Worm (Caenorhabditis elegans) whole organism, L4 larva: ENCODE results near the gene F22E5.7.
A peak's percentile ranks its signal among the peaks of the same experiment; 100 is the strongest.
"Not testable (repeated sequence)": the region's sequence is repeated elsewhere in the genome, so short reads cannot be mapped to it uniquely, and the experiment has no call there.

Source experiments
- D1046.2 ChIP-seq: fragments of 200-800 bp; sonication (Bioruptor generic); IDR thresholded peaks from 2 replicates; pipeline ENCODE4 v1.3.6; 2022; ENCODE audit warnings: missing genetic modification characterization, missing compliant biosample characterization
- F10B5.3 ChIP-seq: sonication (generic microtip); optimal IDR thresholded peaks from 2 replicates; lab custom pipeline; 2016; ENCODE audit warnings: mild to moderate bottlenecking, missing genetic modification characterization, missing compliant biosample characterization
- F37D6.2 ChIP-seq: sonication (generic microtip); optimal IDR thresholded peaks from 2 replicates; lab custom pipeline; 2016; ENCODE audit warnings: mild to moderate bottlenecking, missing genetic modification characterization, missing compliant biosample characterization
- F49E8.2 ChIP-seq: sonication (generic microtip); optimal IDR thresholded peaks from 2 replicates; lab custom pipeline; 2016; ENCODE audit warnings: missing compliant biosample characterization, mild to moderate bottlenecking, missing genetic modification characterization, borderline replicate concordance
- R02D3.7 ChIP-seq: fragments of 150-350 bp; sonication (generic microtip); optimal IDR thresholded peaks from 3 replicates; lab custom pipeline; 2014; ENCODE audit warnings: missing biosample characterization, missing genetic modification characterization
- Y105C5A.15 ChIP-seq: fragments of 200-800 bp; sonication (Bioruptor generic); IDR thresholded peaks from 2 replicates; pipeline ENCODE4 v1.3.6; 2022; ENCODE audit warnings: missing genetic modification characterization, missing compliant biosample characterization
- Y5F2A.4 ChIP-seq: fragments of 200-800 bp; sonication (Bioruptor generic); optimal IDR thresholded peaks from 2 replicates; lab custom pipeline; 2018; ENCODE audit warnings: mild to moderate bottlenecking, missing genetic modification characterization, missing compliant biosample characterization
- arid-1 ChIP-seq: fragments of 200-800 bp; sonication (Bioruptor generic); conservative IDR thresholded peaks from 2 replicates; pipeline ENCODE4 v1.3.6; 2022; ENCODE audit warnings: missing genetic modification reagents, missing genetic modification characterization, missing compliant biosample characterization
- attf-4 ChIP-seq: sonication (generic microtip); optimal IDR thresholded peaks from 3 replicates; lab custom pipeline; 2017; ENCODE audit warnings: missing biosample characterization, missing genetic modification characterization
- ceh-20 ChIP-seq: fragments of 200-800 bp; sonication (Bioruptor generic); IDR thresholded peaks from 2 replicates; pipeline ENCODE4 v1.3.6; 2022; ENCODE audit warnings: missing genetic modification reagents, missing genetic modification characterization, missing compliant biosample characterization
- ceh-28 ChIP-seq: fragments of 150-350 bp; optimal IDR thresholded peaks from 2 replicates; lab custom pipeline; 2014; ENCODE audit warnings: missing biosample characterization, missing genetic modification reagents, missing genetic modification characterization
- ceh-44 ChIP-seq: fragments of 200-800 bp; sonication (Bioruptor generic); IDR thresholded peaks from 2 replicates; pipeline ENCODE4 v1.3.6; 2022; ENCODE audit warnings: missing genetic modification reagents, missing genetic modification characterization, missing compliant biosample characterization
- ceh-82 ChIP-seq: sonication (generic microtip); optimal IDR thresholded peaks from 2 replicates; lab custom pipeline; 2017; ENCODE audit warnings: missing biosample characterization, missing genetic modification characterization
- cey-2 ChIP-seq: sonication (generic microtip); optimal IDR thresholded peaks from 3 replicates; lab custom pipeline; 2017; ENCODE audit warnings: missing genetic modification characterization, mild to moderate bottlenecking, missing compliant biosample characterization, antibody characterized with exemption, borderline replicate concordance; ENCODE audit not compliant: insufficient read depth
- daf-16 ChIP-seq, 3 experiments: sonication (generic microtip); optimal IDR thresholded peaks; 2 replicates each; lab custom pipeline; 2016 to 2017; ENCODE audit warnings: missing genetic modification characterization in 3 of 3, missing genetic modification reagents in 3 of 3, mild to moderate bottlenecking in 2 of 3, missing compliant biosample characterization in 2 of 3, missing biosample characterization in 1 of 3, moderate library complexity in 1 of 3
- dpl-1 ChIP-seq: fragments of 150-350 bp; optimal IDR thresholded peaks from 2 replicates; lab custom pipeline; 2014; ENCODE audit warnings: missing biosample characterization, missing genetic modification reagents, missing genetic modification characterization
- duxl-1 ChIP-seq: sonication (generic microtip); optimal IDR thresholded peaks from 2 replicates; lab custom pipeline; 2016; ENCODE audit warnings: mild to moderate bottlenecking, missing genetic modification characterization, moderate library complexity, missing compliant biosample characterization; ENCODE audit not compliant: poor library complexity
- egl-43 ChIP-seq: fragments of 200-800 bp; sonication (Bioruptor generic); IDR thresholded peaks from 2 replicates; pipeline ENCODE4 v1.3.6; 2022; ENCODE audit warnings: missing genetic modification reagents, missing genetic modification characterization, missing compliant biosample characterization
- fos-1 ChIP-seq: fragments of 150-350 bp; optimal IDR thresholded peaks from 2 replicates; lab custom pipeline; 2014; ENCODE audit warnings: missing biosample characterization, missing genetic modification characterization
- gei-8 ChIP-seq: fragments of 200-800 bp; sonication (Bioruptor generic); optimal IDR thresholded peaks from 2 replicates; lab custom pipeline; 2018; ENCODE audit warnings: mild to moderate bottlenecking, missing genetic modification characterization, missing compliant biosample characterization
- hlh-11 ChIP-seq: fragments of 200-800 bp; sonication (Bioruptor generic); optimal IDR thresholded peaks from 2 replicates; lab custom pipeline; 2018; ENCODE audit warnings: mild to moderate bottlenecking, missing genetic modification characterization, missing compliant biosample characterization
- hmg-1.1 ChIP-seq: fragments of 200-800 bp; sonication (Bioruptor generic); IDR thresholded peaks from 2 replicates; pipeline ENCODE4 v1.3.6; 2022; ENCODE audit warnings: missing genetic modification reagents, missing genetic modification characterization, missing compliant biosample characterization
- jun-1 ChIP-seq: fragments of 150-350 bp; optimal IDR thresholded peaks from 2 replicates; lab custom pipeline; 2014; ENCODE audit warnings: missing biosample characterization, missing genetic modification reagents, missing genetic modification characterization
- lin-1 ChIP-seq: fragments of 200-800 bp; sonication (Bioruptor generic); IDR thresholded peaks from 2 replicates; pipeline ENCODE4 v1.3.6; 2022; ENCODE audit warnings: missing genetic modification reagents, missing genetic modification characterization, missing compliant biosample characterization
- lin-29 ChIP-seq: fragments of 200-800 bp; sonication (Bioruptor generic); IDR thresholded peaks from 2 replicates; pipeline ENCODE4 v1.3.6; 2022; ENCODE audit warnings: missing genetic modification reagents, missing genetic modification characterization, missing compliant biosample characterization
- lin-38 ChIP-seq: fragments of 200-800 bp; sonication (Bioruptor generic); IDR thresholded peaks from 2 replicates; pipeline ENCODE4 v1.3.6; 2022; ENCODE audit warnings: missing genetic modification reagents, missing genetic modification characterization, missing compliant biosample characterization
- lin-39 ChIP-seq: fragments of 150-350 bp; optimal IDR thresholded peaks from 2 replicates; lab custom pipeline; 2014; ENCODE audit warnings: missing biosample characterization, missing genetic modification reagents, missing genetic modification characterization
- madf-9 ChIP-seq: fragments of 200-800 bp; sonication (Bioruptor generic); conservative IDR thresholded peaks from 2 replicates; pipeline ENCODE4 v1.3.6; 2022; ENCODE audit warnings: missing genetic modification reagents, missing genetic modification characterization, missing compliant biosample characterization
- mdl-1 ChIP-seq, 2 experiments: fragments of 150-350 bp in 1 of 2; sonication (generic microtip) in 1 of 2; optimal IDR thresholded peaks; 2 replicates each; lab custom pipeline; 2014 to 2017; ENCODE audit warnings: missing biosample characterization in 2 of 2, missing genetic modification characterization in 2 of 2
- mdt-29 ChIP-seq: fragments of 200-800 bp; sonication (Bioruptor generic); IDR thresholded peaks from 2 replicates; pipeline ENCODE4 v1.3.6; 2022; ENCODE audit warnings: missing genetic modification reagents, missing genetic modification characterization, missing compliant biosample characterization
- mep-1 ChIP-seq: fragments of 150-350 bp; sonication (generic microtip); optimal IDR thresholded peaks from 3 replicates; lab custom pipeline; 2014; ENCODE audit warnings: missing biosample characterization, missing genetic modification characterization
- nhr-10 ChIP-seq: fragments of 150-350 bp; optimal IDR thresholded peaks from 2 replicates; lab custom pipeline; 2014; ENCODE audit warnings: missing biosample characterization, missing genetic modification characterization
- nhr-11 ChIP-seq: fragments of 150-350 bp; optimal IDR thresholded peaks from 2 replicates; lab custom pipeline; 2014; ENCODE audit warnings: missing biosample characterization, missing genetic modification characterization
- nhr-28 ChIP-seq: fragments of 150-350 bp; optimal IDR thresholded peaks from 2 replicates; lab custom pipeline; 2014; ENCODE audit warnings: missing biosample characterization, missing genetic modification characterization
- nhr-41 ChIP-seq: fragments of 200-800 bp; sonication (Bioruptor generic); IDR thresholded peaks from 2 replicates; pipeline ENCODE4 v1.3.6; 2022; ENCODE audit warnings: missing genetic modification reagents, missing genetic modification characterization, missing compliant biosample characterization
- nhr-76 ChIP-seq: fragments of 150-350 bp; optimal IDR thresholded peaks from 2 replicates; lab custom pipeline; 2014; ENCODE audit warnings: missing biosample characterization, missing genetic modification characterization
- set-16 ChIP-seq: fragments of 200-800 bp; sonication (Bioruptor generic); IDR thresholded peaks from 2 replicates; pipeline ENCODE4 v1.3.6; 2022; ENCODE audit warnings: missing genetic modification reagents, missing genetic modification characterization, missing compliant biosample characterization
- snpc-4 ChIP-seq: fragments of 150-350 bp; optimal IDR thresholded peaks from 2 replicates; lab custom pipeline; 2014; ENCODE audit warnings: missing biosample characterization, missing genetic modification characterization
- spr-1 ChIP-seq: sonication (generic microtip); optimal IDR thresholded peaks from 2 replicates; lab custom pipeline; 2016; ENCODE audit warnings: mild to moderate bottlenecking, missing genetic modification characterization, missing compliant biosample characterization
- tag-97 ChIP-seq: fragments of 200-800 bp; sonication (Bioruptor generic); IDR thresholded peaks from 2 replicates; pipeline ENCODE4 v1.3.6; 2022; ENCODE audit warnings: missing genetic modification characterization, missing compliant biosample characterization
- unc-39 ChIP-seq: sonication (generic microtip); optimal IDR thresholded peaks from 2 replicates; lab custom pipeline; 2017; ENCODE audit warnings: missing biosample characterization, missing genetic modification characterization
- unc-62 ChIP-seq, 3 experiments: fragments of 150-350 bp in 1 of 3; sonication (generic microtip); optimal IDR thresholded peaks in 2 of 3; peaks in 1 of 3; 1 replicate in 1 of 3; 2 replicates in 2 of 3; lab custom pipeline; 2014 to 2017; ENCODE audit warnings: missing biosample characterization in 3 of 3, missing genetic modification characterization in 3 of 3, missing genetic modification reagents in 3 of 3, missing genotype in 1 of 3
- zag-1 ChIP-seq: fragments of 150-350 bp; optimal IDR thresholded peaks from 2 replicates; lab custom pipeline; 2014; ENCODE audit warnings: missing biosample characterization, missing genetic modification characterization
- zip-2 ChIP-seq: fragments of 150-350 bp; optimal IDR thresholded peaks from 2 replicates; lab custom pipeline; 2014; ENCODE audit warnings: missing biosample characterization, missing genetic modification characterization
- ztf-7 ChIP-seq: fragments of 150-350 bp; optimal IDR thresholded peaks from 2 replicates; lab custom pipeline; 2014; ENCODE audit warnings: missing biosample characterization, missing genetic modification characterization

Gene F22E5.7

DNA sequence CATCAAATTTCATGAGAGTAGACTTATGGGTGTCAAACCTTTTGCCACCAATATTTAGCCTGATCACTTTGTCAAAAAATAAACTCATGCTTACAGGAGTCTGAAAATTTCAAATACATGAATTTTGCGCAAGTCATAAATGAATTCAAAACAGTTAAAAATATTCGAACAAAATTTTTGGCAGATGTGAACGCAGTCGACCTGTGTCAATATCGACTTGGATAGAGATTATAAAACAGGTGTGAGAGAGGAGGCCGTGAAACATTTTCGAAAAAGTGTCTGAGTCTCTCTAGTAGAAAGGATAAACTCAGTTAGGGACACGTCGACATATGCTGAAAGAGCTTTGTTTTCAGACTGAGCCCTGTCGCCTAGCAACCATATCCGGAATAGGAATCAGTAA is 4.9 kb downstream of the F22E5.7 start, which contains the start of gene F22E5.12:
TSS of gene F22E5.12 (minus strand) at position 101 of the 400 bp plus-strand sequence.
- not testable (repeated sequence) for TF ChIP-seq mdl-1 (tag; optimal IDR thresholded peaks at IDR 0.05; lab: Kevin White, UChicago); F10B5.3; ceh-44 (GFP tag; lab: Robert Waterston, UW)

DNA sequence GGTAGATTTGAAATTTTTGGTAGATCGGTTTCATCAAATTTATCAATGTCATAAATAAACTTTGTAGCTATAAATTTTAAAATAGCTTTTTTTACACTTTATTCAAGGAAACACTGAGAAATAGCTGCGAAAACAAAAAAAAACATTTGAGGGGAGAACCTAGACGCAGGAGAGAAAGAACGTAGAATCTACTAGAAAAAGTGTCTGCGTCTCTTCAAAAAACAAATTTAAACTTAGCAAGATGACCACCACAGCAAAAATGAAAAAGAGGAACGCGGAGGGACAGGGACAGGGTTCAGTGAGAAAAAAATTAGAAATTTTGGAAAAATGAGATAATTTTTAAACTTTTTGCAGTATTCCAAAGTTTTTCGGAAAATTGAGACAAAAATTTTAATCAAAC is 7.1 kb downstream of the F22E5.7 start:
- TF ChIP-seq hlh-11 (tag; lab: Kevin White, UChicago) (peak; percentile 10), nhr-11 (peak; percentile 19), arid-1 (no peak), ceh-20 (GFP tag; lab: Robert Waterston, UW) (0 out of 2 replicates have a peak, but pooled peaks have one; percentile 19), duxl-1 (tag; lab: Kevin White, UChicago) (no peak), hmg-1.1 (GFP tag; lab: Robert Waterston, UW) (peak; percentile 48; the same call in 1 of the 2 replicates), ceh-44 (GFP tag; lab: Robert Waterston, UW) (no peak), daf-16 (GFP tag; optimal IDR thresholded peaks at IDR 0.05; lab: Kevin White, UChicago) (peak in 1 of 2 experiments; percentile 60), daf-16 (tag; optimal IDR thresholded peaks at IDR 0.05; lab: Kevin White, UChicago) (no peak), nhr-28 (peak; percentile 0), lin-1 (GFP tag; lab: Robert Waterston, UW) (no peak)

- TF ChIP-seq F37D6.2 (tag; lab: Kevin White, UChicago), result no peak
- no peak for TF ChIP-seq nhr-41 (GFP tag; lab: Robert Waterston, UW)
- no peak for TF ChIP-seq gei-8
- no peak for TF ChIP-seq spr-1 (tag; lab: Kevin White, UChicago)
- TF ChIP-seq F49E8.2 (tag; lab: Kevin White, UChicago), result no peak
- no peak for TF ChIP-seq lin-1 (GFP tag; lab: Robert Waterston, UW)
- no peak for TF ChIP-seq nhr-76 (tag; lab: Kevin White, UChicago)
- TF ChIP-seq mdt-29 (GFP tag; lab: Robert Waterston, UW), result no peak
- TF ChIP-seq jun-1 (tag; lab: Kevin White, UChicago), result no peak
- TF ChIP-seq zag-1 (tag; lab: Kevin White, UChicago), result no peak
- no peak for TF ChIP-seq cey-2 (tag; lab: Kevin White, UChicago)
- TF ChIP-seq fos-1, result no peak
- TF ChIP-seq tag-97 (GFP tag; lab: Robert Waterston, UW), result no peak
- no peak for TF ChIP-seq nhr-10
- TF ChIP-seq dpl-1, result no peak
- TF ChIP-seq R02D3.7 (tag; lab: Kevin White, UChicago), result no peak
- no peak for TF ChIP-seq ceh-82 (tag; lab: Kevin White, UChicago)
- TF ChIP-seq attf-4 (tag; lab: Kevin White, UChicago), result no peak
- TF ChIP-seq egl-43 (GFP tag; lab: Robert Waterston, UW), result no peak
- no peak for TF ChIP-seq mep-1 (tag; lab: Kevin White, UChicago)
Observed at ce11 chrII:2649539-2649938, 7.7 kb downstream of the F22E5.7 start, which contains the start of the genes F22E5.13 and F22E5.6. F22E5.13 (minus strand) TSS chrII:2649639. F22E5.6 (plus strand) TSS chrII:2649835.

- TF ChIP-seq set-16 (0 out of 2 replicates have a peak, but pooled peaks have one; percentile 23), unc-62 (GFP tag; optimal IDR thresholded peaks at IDR 0.05 in 1 of 2; lab: Kevin White, UChicago) (peak in 1 of 2 experiments; percentile 85), unc-62 (tag; optimal IDR thresholded peaks at IDR 0.05; lab: Kevin White, UChicago) (no peak), madf-9 (GFP tag; lab: Robert Waterston, UW) (no peak), spr-1 (tag; lab: Kevin White, UChicago) (no peak), D1046.2 (GFP tag; lab: Robert Waterston, UW) (0 out of 2 replicates have a peak, but pooled peaks have one; percentile 39), zip-2 (tag; lab: Kevin White, UChicago) (no peak), ceh-82 (tag; lab: Kevin White, UChicago) (no peak), zag-1 (tag; lab: Kevin White, UChicago) (no peak), snpc-4 (tag; lab: Kevin White, UChicago) (no peak), unc-39 (tag; lab: Kevin White, UChicago) (no peak), ztf-7 (no peak), F49E8.2 (tag; lab: Kevin White, UChicago) (no peak), Y105C5A.15 (GFP tag; lab: Robert Waterston, UW) (no peak), ceh-28 (tag; lab: Kevin White, UChicago) (no peak), lin-29 (no peak), lin-38 (GFP tag; lab: Robert Waterston, UW) (no peak), Y5F2A.4 (GFP tag; lab: Kevin White, UChicago) (no peak), ceh-44 (GFP tag; lab: Robert Waterston, UW) (no peak), lin-39 (no peak)
- TF ChIP-seq, all 104 proteins: peak for 3
Observed at ce11 chrII:2656606-2657005, 14.7 kb downstream of the F22E5.7 start, which contains the start of gene sri-47. sri-47 (plus strand) TSS chrII:2656906.
